Worm (Caenorhabditis elegans) whole organism, mixed stage, embryonic: ENCODE measurements around the gene thoc-1.

Source experiments
- hlh-1 ChIP-seq: fragments of 150-350 bp; optimal IDR thresholded peaks from 2 replicates; lab custom pipeline; 2014; ENCODE audit warnings: missing biosample characterization, missing genetic modification reagents, missing genetic modification characterization
- lin-13 ChIP-seq: fragments of 150-350 bp; optimal IDR thresholded peaks from 2 replicates; lab custom pipeline; 2014; ENCODE audit warnings: missing biosample characterization, missing genetic modification characterization
- lsy-2 ChIP-seq: fragments of 150-350 bp; optimal IDR thresholded peaks from 2 replicates; lab custom pipeline; 2014; ENCODE audit warnings: missing biosample characterization, missing genetic modification characterization
- mep-1 ChIP-seq: fragments of 150-350 bp; optimal IDR thresholded peaks from 2 replicates; lab custom pipeline; 2017; ENCODE audit warnings: missing biosample characterization, missing genetic modification reagents, missing genetic modification characterization, inconsistent platforms
- nhr-12 ChIP-seq: fragments of 150-350 bp; optimal IDR thresholded peaks from 2 replicates; lab custom pipeline; 2014; ENCODE audit warnings: missing biosample characterization, missing genetic modification characterization
- nhr-237 ChIP-seq: fragments of 150-350 bp; optimal IDR thresholded peaks from 2 replicates; lab custom pipeline; 2014; ENCODE audit warnings: missing biosample characterization, missing genetic modification characterization
- nhr-28 ChIP-seq: fragments of 150-350 bp; optimal IDR thresholded peaks from 2 replicates; lab custom pipeline; 2014; ENCODE audit warnings: missing biosample characterization, missing genetic modification characterization
- nhr-76 ChIP-seq: sonication (generic microtip); optimal IDR thresholded peaks from 2 replicates; lab custom pipeline; 2017; ENCODE audit warnings: missing biosample characterization, missing genetic modification characterization
- snpc-4 ChIP-seq: fragments of 150-350 bp; optimal IDR thresholded peaks from 2 replicates; lab custom pipeline; 2014; ENCODE audit warnings: missing biosample characterization, missing genetic modification characterization
- unc-62 ChIP-seq: fragments of 150-350 bp; optimal IDR thresholded peaks from 2 replicates; lab custom pipeline; 2014; ENCODE audit warnings: missing biosample characterization, missing genetic modification reagents, missing genetic modification characterization

DNA sequence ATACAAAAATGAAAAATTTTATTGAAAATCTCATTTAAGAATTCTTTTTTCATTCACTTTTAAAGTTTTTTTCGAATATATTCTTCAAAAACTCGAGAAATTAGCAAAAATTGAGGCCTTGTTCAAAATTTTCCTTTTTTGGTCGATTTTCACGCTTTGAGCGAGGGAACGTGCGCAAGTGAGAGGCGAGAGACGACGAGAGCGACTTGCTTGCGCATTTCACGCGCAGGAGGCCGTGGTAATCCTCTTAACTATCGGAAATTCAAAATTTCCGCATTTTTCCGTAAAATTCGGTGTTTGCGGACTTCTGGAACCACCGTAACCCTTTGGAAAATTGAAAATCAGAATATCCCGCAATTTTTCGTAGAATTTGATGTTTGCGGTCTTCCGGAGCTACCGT lies 28.0 kb downstream of the thoc-1 start:
- TF ChIP-seq mep-1 (tag; lab: Kevin White, UChicago): no peak
- no peak for TF ChIP-seq nhr-12 (tag; lab: Kevin White, UChicago)
- TF ChIP-seq unc-62 (GFP tag; lab: Kevin White, UChicago): no peak
- no peak for TF ChIP-seq snpc-4
- TF ChIP-seq nhr-76: no peak
- no peak for TF ChIP-seq lin-13 (tag; lab: Kevin White, UChicago)
- no peak for TF ChIP-seq nhr-237 (tag; lab: Kevin White, UChicago)
- TF ChIP-seq hlh-1 (tag; lab: Kevin White, UChicago): no peak
- peak; percentile 23 for TF ChIP-seq lsy-2 (tag; lab: Kevin White, UChicago)
- TF ChIP-seq nhr-28: no peak
